Fruit fly (Drosophila melanogaster) whole organism: ENCODE measurements around the gene Vm26Aa.

Source experiments
- CG8478 ChIP-seq: fragments of >200 bp; optimal IDR thresholded peaks from 2 replicates; lab custom pipeline; 2018; ENCODE audit warnings: inconsistent platforms
- Dll ChIP-seq: fragments of >200 bp; optimal IDR thresholded peaks from 2 replicates; lab custom pipeline; 2017
- EcR ChIP-seq, 2 experiments: fragments of >200 bp; optimal IDR thresholded peaks; 2 replicates each; lab custom pipeline; 2017; ENCODE audit warnings: missing biosample characterization in 2 of 2, missing genetic modification characterization in 2 of 2, missing genetic modification reagents in 2 of 2
- psq ChIP-seq: fragments of >200 bp; optimal IDR thresholded peaks from 2 replicates; lab custom pipeline; 2017
- usp ChIP-seq: fragments of >200 bp; optimal IDR thresholded peaks from 2 replicates; lab custom pipeline; 2017; ENCODE audit warnings: missing biosample characterization, missing genetic modification characterization, mixed read lengths

DNA sequence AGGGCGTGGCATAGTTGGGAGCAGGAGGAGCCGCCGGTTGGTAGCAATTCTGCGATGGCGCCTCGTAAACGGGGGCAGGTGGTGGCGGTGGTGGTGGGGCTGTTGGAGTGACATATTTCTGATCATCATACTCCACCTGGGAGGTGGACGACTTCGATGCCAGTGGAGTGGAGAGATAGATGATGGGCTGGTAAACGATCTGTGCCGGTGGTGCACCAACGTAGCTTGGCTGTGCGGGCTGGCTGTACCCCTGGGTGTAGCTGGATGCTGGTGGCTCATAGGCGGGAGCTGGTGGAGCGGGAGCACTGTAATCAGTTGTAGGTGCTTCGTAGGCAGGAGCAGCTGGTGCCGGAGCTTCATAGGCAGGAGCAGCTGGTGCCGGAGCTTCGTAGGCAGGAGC, 3.1 kb upstream of the Vm26Aa start:
- no peak for TF ChIP-seq Dll (lab: Kevin White, UChicago)
- no peak for TF ChIP-seq psq (lab: Kevin White, UChicago)
- no peak for TF ChIP-seq usp
- no peak for TF ChIP-seq CG8478
- no peak for TF ChIP-seq EcR (GFP tag; optimal IDR thresholded peaks at IDR 0.05; lab: Kevin White, UChicago)
